Fruit fly (Drosophila melanogaster) whole organism, embryonic: ENCODE results near the gene Snx1.

Source experiments
- CG10267 ChIP-seq: fragments of 200-800 bp; sonication (Bioruptor generic); optimal IDR thresholded peaks from 2 replicates; lab custom pipeline; 2018; ENCODE audit warnings: missing biosample characterization, mild to moderate bottlenecking, missing genetic modification characterization, moderate library complexity
- CG10462 ChIP-seq: fragments of 200-800 bp; sonication (Bioruptor generic); optimal IDR thresholded peaks from 2 replicates; lab custom pipeline; 2016; ENCODE audit warnings: missing biosample characterization, missing genetic modification characterization
- CG1233 ChIP-seq: fragments of 200-800 bp; sonication (Bioruptor generic); optimal IDR thresholded peaks from 4 replicates; lab custom pipeline; 2018; ENCODE audit warnings: missing biosample characterization, mild to moderate bottlenecking, missing genetic modification characterization
- CG14441 ChIP-seq: fragments of 200-800 bp; sonication (Bioruptor generic); IDR thresholded peaks from 2 replicates; pipeline ENCODE4 v1.3.6; 2022; ENCODE audit warnings: missing biosample characterization, missing genetic modification characterization
- CG14965 ChIP-seq: fragments of 200-800 bp; sonication (Bioruptor generic); optimal IDR thresholded peaks from 2 replicates; lab custom pipeline; 2016; ENCODE audit warnings: missing biosample characterization, missing genetic modification characterization, borderline replicate concordance
- CG15011 ChIP-seq: fragments of 200-800 bp; sonication (Bioruptor generic); optimal IDR thresholded peaks from 3 replicates; lab custom pipeline; 2018; ENCODE audit warnings: missing biosample characterization, mild to moderate bottlenecking, missing genetic modification characterization
- CG15269 ChIP-seq: fragments of 200-800 bp; sonication (Bioruptor generic); optimal IDR thresholded peaks from 2 replicates; lab custom pipeline; 2018; ENCODE audit warnings: missing biosample characterization, mild to moderate bottlenecking, missing genetic modification characterization, moderate library complexity
- CG1602 ChIP-seq: fragments of 200-800 bp; sonication (Bioruptor generic); optimal IDR thresholded peaks from 3 replicates; lab custom pipeline; 2016; ENCODE audit warnings: missing biosample characterization, missing genetic modification characterization
- CG17359 ChIP-seq: fragments of 200-800 bp; sonication (Bioruptor generic); optimal IDR thresholded peaks from 3 replicates; lab custom pipeline; 2018; ENCODE audit warnings: missing biosample characterization, mild to moderate bottlenecking, missing genetic modification characterization, moderate library complexity
- CG17385 ChIP-seq: fragments of 200-800 bp; sonication (Bioruptor generic); optimal IDR thresholded peaks from 3 replicates; lab custom pipeline; 2018; ENCODE audit warnings: missing biosample characterization, mild to moderate bottlenecking, missing genetic modification characterization
- CG2202 ChIP-seq: fragments of 200-800 bp; sonication (Bioruptor generic); optimal IDR thresholded peaks from 2 replicates; lab custom pipeline; 2018; ENCODE audit warnings: missing biosample characterization, mild to moderate bottlenecking, missing genetic modification characterization
- CG30431 ChIP-seq: fragments of 200-800 bp; sonication (Bioruptor generic); optimal IDR thresholded peaks from 2 replicates; lab custom pipeline; 2017; ENCODE audit warnings: missing biosample characterization, missing genetic modification characterization
- CG3065 ChIP-seq: fragments of 200-800 bp; sonication (Bioruptor generic); optimal IDR thresholded peaks from 2 replicates; lab custom pipeline; 2016; ENCODE audit warnings: missing biosample characterization, missing genetic modification characterization
- CG34422 ChIP-seq: fragments of 200-800 bp; sonication (Bioruptor generic); IDR thresholded peaks from 3 replicates; pipeline ENCODE4 v1.3.6; 2022; ENCODE audit warnings: missing biosample characterization, missing genetic modification characterization
- CG3838 ChIP-seq: fragments of 200-800 bp; sonication (Bioruptor generic); optimal IDR thresholded peaks from 3 replicates; lab custom pipeline; 2016; ENCODE audit warnings: missing biosample characterization, missing genetic modification characterization
- CG4854 ChIP-seq: fragments of 200-800 bp; sonication (Bioruptor generic); optimal IDR thresholded peaks from 2 replicates; lab custom pipeline; 2016; ENCODE audit warnings: missing biosample characterization, missing genetic modification characterization, inconsistent platforms
- CG7357 ChIP-seq: fragments of 200-800 bp; sonication (Bioruptor generic); IDR thresholded peaks from 3 replicates; pipeline ENCODE4 v1.3.6; 2022; ENCODE audit warnings: missing biosample characterization, missing genetic modification characterization
- CG9817 ChIP-seq: fragments of 200-800 bp; sonication (Bioruptor generic); optimal IDR thresholded peaks from 2 replicates; lab custom pipeline; 2018; ENCODE audit warnings: missing biosample characterization, mild to moderate bottlenecking, missing genetic modification characterization, moderate library complexity
- Dfd ChIP-seq, 2 experiments: fragments of >200 bp; optimal IDR thresholded peaks; 2 replicates each; lab custom pipeline; 2017; ENCODE audit warnings: missing biosample characterization in 2 of 2, missing genetic modification characterization in 2 of 2
- GATAe ChIP-seq: fragments of 200-800 bp; sonication (Bioruptor generic); conservative IDR thresholded peaks from 2 replicates; pipeline ENCODE4 v1.3.6; 2022; ENCODE audit warnings: missing biosample characterization, missing genetic modification characterization
- Hand ChIP-seq: fragments of 200-800 bp; sonication (Bioruptor generic); optimal IDR thresholded peaks from 2 replicates; lab custom pipeline; 2017; ENCODE audit warnings: mild to moderate bottlenecking, missing biosample characterization, missing genetic modification reagents, missing genetic modification characterization
- MBD-R2 ChIP-seq: fragments of 200-800 bp; sonication (Bioruptor generic); IDR thresholded peaks from 2 replicates; pipeline ENCODE4 v1.3.6; 2022; ENCODE audit warnings: missing biosample characterization, missing genetic modification characterization
- Max ChIP-seq: fragments of 200-800 bp; sonication (Bioruptor generic); optimal IDR thresholded peaks from 2 replicates; lab custom pipeline; 2016; ENCODE audit warnings: missing biosample characterization, mild to moderate bottlenecking, missing genetic modification characterization
- NK7.1 ChIP-seq: fragments of 200-800 bp; sonication (Bioruptor generic); optimal IDR thresholded peaks from 3 replicates; lab custom pipeline; 2016; ENCODE audit warnings: missing biosample characterization, missing genetic modification characterization
- Sox102F ChIP-seq: fragments of 200-800 bp; sonication (Bioruptor generic); optimal IDR thresholded peaks from 2 replicates; lab custom pipeline; 2018; ENCODE audit warnings: missing biosample characterization, mild to moderate bottlenecking, missing genetic modification characterization, moderate library complexity
- Sry-δ ChIP-seq: fragments of 200-800 bp; sonication (Bioruptor generic); optimal IDR thresholded peaks from 2 replicates; lab custom pipeline; 2016; ENCODE audit warnings: missing biosample characterization, missing genetic modification characterization
- Trl ChIP-seq, 3 experiments: fragments of >200 bp in 2 of 3; fragments of 200-800 bp in 1 of 3; sonication (Bioruptor generic) in 1 of 3; optimal IDR thresholded peaks; 2 replicates in 1 of 3; 3 replicates in 2 of 3; lab custom pipeline; 2016 to 2017; ENCODE audit warnings: missing biosample characterization in 1 of 3, missing genetic modification characterization in 1 of 3
- Usf ChIP-seq: fragments of 200-800 bp; sonication (Bioruptor generic); optimal IDR thresholded peaks from 2 replicates; lab custom pipeline; 2017; ENCODE audit warnings: missing genotype, missing biosample characterization, missing genetic modification characterization
- Xbp1 ChIP-seq: fragments of 200-800 bp; sonication (Bioruptor generic); optimal IDR thresholded peaks from 3 replicates; lab custom pipeline; 2016; ENCODE audit warnings: missing biosample characterization, mild to moderate bottlenecking, missing genetic modification characterization
- cad ChIP-seq: fragments of >200 bp; optimal IDR thresholded peaks from 2 replicates; lab custom pipeline; 2017; ENCODE audit warnings: missing biosample characterization, missing genetic modification characterization
- ci ChIP-seq: fragments of 200-800 bp; sonication (Bioruptor generic); IDR thresholded peaks from 3 replicates; pipeline ENCODE4 v1.3.6; 2022; ENCODE audit warnings: missing biosample characterization, missing genetic modification characterization
- croc ChIP-seq: fragments of 200-800 bp; sonication (Bioruptor generic); conservative IDR thresholded peaks from 3 replicates; pipeline ENCODE4 v1.3.6; 2022; ENCODE audit warnings: missing biosample characterization, missing genetic modification characterization
- dmrt99B ChIP-seq: fragments of 200-800 bp; sonication (Bioruptor generic); optimal IDR thresholded peaks from 2 replicates; lab custom pipeline; 2018; ENCODE audit warnings: missing biosample characterization, mild to moderate bottlenecking, missing genetic modification characterization, moderate library complexity
- en ChIP-seq: fragments of 200-800 bp; sonication (Bioruptor generic); optimal IDR thresholded peaks from 2 replicates; lab custom pipeline; 2016; ENCODE audit warnings: missing biosample characterization, missing genetic modification characterization
- exex ChIP-seq: fragments of 200-800 bp; sonication (Bioruptor generic); optimal IDR thresholded peaks from 4 replicates; lab custom pipeline; 2018; ENCODE audit warnings: missing biosample characterization, mild to moderate bottlenecking, missing genetic modification characterization, moderate library complexity
- fd3F ChIP-seq: fragments of 200-800 bp; sonication (Bioruptor generic); optimal IDR thresholded peaks from 2 replicates; lab custom pipeline; 2018; ENCODE audit warnings: missing biosample characterization, mild to moderate bottlenecking, missing genetic modification characterization, moderate library complexity
- lab ChIP-seq: fragments of 200-800 bp; sonication (Bioruptor generic); optimal IDR thresholded peaks from 3 replicates; lab custom pipeline; 2017; ENCODE audit warnings: missing biosample characterization, missing genetic modification characterization, mild to moderate bottlenecking, moderate library complexity, missing genetic modification reagents
- pho ChIP-seq: fragments of 200-800 bp; sonication (Bioruptor generic); optimal IDR thresholded peaks from 2 replicates; lab custom pipeline; 2016; ENCODE audit warnings: missing biosample characterization, missing genetic modification characterization
- pnt ChIP-seq: fragments of 200-800 bp; sonication (Bioruptor generic); optimal IDR thresholded peaks from 3 replicates; lab custom pipeline; 2016; ENCODE audit warnings: missing biosample characterization, missing genetic modification characterization
- sd ChIP-seq: fragments of 200-800 bp; sonication (Bioruptor generic); optimal IDR thresholded peaks from 3 replicates; lab custom pipeline; 2018; ENCODE audit warnings: missing biosample characterization, mild to moderate bottlenecking, missing genetic modification characterization, moderate library complexity
- sisA ChIP-seq: fragments of 200-800 bp; sonication (Bioruptor generic); IDR thresholded peaks from 2 replicates; pipeline ENCODE4 v1.3.6; 2022; ENCODE audit warnings: missing biosample characterization, missing genetic modification characterization
- tna ChIP-seq: fragments of 200-800 bp; sonication (Bioruptor generic); IDR thresholded peaks from 2 replicates; pipeline ENCODE4 v1.3.6; 2022; ENCODE audit warnings: missing biosample characterization, missing genetic modification characterization; ENCODE audit not compliant: partially characterized antibody
- vfl ChIP-seq: fragments of 200-800 bp; sonication (Bioruptor generic); optimal IDR thresholded peaks from 2 replicates; lab custom pipeline; 2016; ENCODE audit warnings: missing biosample characterization, missing genetic modification characterization
- vvl ChIP-seq: fragments of 200-800 bp; sonication (Bioruptor generic); IDR thresholded peaks from 2 replicates; pipeline ENCODE4 v1.3.6; 2022; ENCODE audit warnings: missing biosample characterization, missing genetic modification characterization
- zf30C ChIP-seq: fragments of 200-800 bp; sonication (Bioruptor generic); optimal IDR thresholded peaks from 3 replicates; lab custom pipeline; 2018; ENCODE audit warnings: missing biosample characterization, mild to moderate bottlenecking, missing genetic modification characterization

Gene Snx1

DNA sequence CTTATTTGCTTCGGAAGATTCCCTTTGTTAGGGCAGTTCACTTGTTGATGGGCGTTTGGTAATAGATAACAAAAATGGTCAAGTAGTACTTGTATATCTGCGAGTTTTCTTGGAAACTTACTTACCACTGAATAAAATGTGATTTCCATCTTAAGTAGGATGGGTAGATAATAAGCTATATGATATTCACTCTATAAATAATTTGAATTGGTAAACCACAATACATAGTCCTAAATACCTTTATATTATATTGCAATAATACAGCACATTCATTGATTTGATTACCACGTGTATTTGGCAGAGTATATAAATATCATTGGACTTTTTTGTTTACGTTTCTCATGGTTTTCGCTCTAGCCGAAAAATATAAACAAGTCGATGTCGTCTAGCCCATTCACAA, 26.5 kb downstream of the Snx1 start (continued):
- TF ChIP-seq CG14441 (GFP tag; lab: Robert Waterston, UW) (0 out of 2 replicates have a peak, but pooled peaks have one; percentile 54), CG15011 (GFP tag; lab: Kevin White, UChicago) (peak; percentile 26), sisA (peak; percentile 44), Xbp1 (GFP tag; lab: Kevin White, UChicago) (peak; percentile 57), pho (GFP tag; lab: Kevin White, UChicago) (peak; percentile 44), CG30431 (GFP tag; lab: Kevin White, UChicago) (peak; percentile 12), CG17385 (peak; percentile 68), CG3065 (GFP tag; lab: Kevin White, UChicago) (no peak), Max (peak; percentile 29), exex (tag; lab: Kevin White, UChicago) (peak; percentile 25), zf30C (GFP tag; lab: Kevin White, UChicago) (no peak), CG7357 (GFP tag; lab: Robert Waterston, UW) (0 out of 3 replicates have a peak, but pooled peaks have one; percentile 23), Dfd (GFP tag; optimal IDR thresholded peaks at IDR 0.05; lab: Kevin White, UChicago) (no peak), pnt (GFP tag; lab: Kevin White, UChicago) (no peak), CG14965 (no peak), NK7.1 (GFP tag; lab: Kevin White, UChicago) (peak; percentile 29), CG1233 (GFP tag; lab: Kevin White, UChicago) (peak; percentile 73), lab (GFP tag; lab: Kevin White, UChicago) (peak; percentile 70), dmrt99B (tag; lab: Kevin White, UChicago) (peak; percentile 78), CG10462 (no peak), CG15269 (peak; percentile 80), CG3838 (GFP tag; lab: Kevin White, UChicago) (no peak), CG4854 (GFP tag; lab: Kevin White, UChicago) (peak; percentile 21), cad (GFP tag; lab: Kevin White, UChicago) (no peak), Usf (GFP tag; lab: Kevin White, UChicago) (no peak), Hand (peak; percentile 5), croc (GFP tag; lab: Robert Waterston, UW) (no peak; the same call in 2 of the 3 replicates), MBD-R2 (GFP tag; lab: Robert Waterston, UW) (no peak), CG17359 (tag; lab: Kevin White, UChicago) (peak; percentile 52), fd3F (GFP tag; lab: Kevin White, UChicago) (peak; percentile 68), CG1602 (GFP tag; lab: Kevin White, UChicago) (peak; percentile 16), CG10267 (peak; percentile 46), Sox102F (GFP tag; lab: Kevin White, UChicago) (peak; percentile 65), tna (GFP tag; lab: Robert Waterston, UW) (no peak), Trl (optimal IDR thresholded peaks at IDR 0.05; lab: Kevin White, UChicago) (no peak), Trl (GFP tag; optimal IDR thresholded peaks at IDR 0.05; lab: Kevin White, UChicago) (peak; percentile 37), sd (tag; lab: Kevin White, UChicago) (peak; percentile 18), ci (peak; percentile 40), CG9817 (tag; lab: Kevin White, UChicago) (peak; percentile 72), GATAe (GFP tag; lab: Robert Waterston, UW) (no peak), Sry-δ (no peak), CG34422 (GFP tag; lab: Robert Waterston, UW) (peak; percentile 81), en (GFP tag; lab: Kevin White, UChicago) (peak; percentile 18), vfl (GFP tag; lab: Kevin White, UChicago) (peak; percentile 31), CG2202 (tag; lab: Kevin White, UChicago) (no peak), vvl (GFP tag; lab: Robert Waterston, UW) (peak; percentile 44)
